Worm (Caenorhabditis elegans): ENCODE results near the gene W07A12.4.

Gene W07A12.4

DNA sequence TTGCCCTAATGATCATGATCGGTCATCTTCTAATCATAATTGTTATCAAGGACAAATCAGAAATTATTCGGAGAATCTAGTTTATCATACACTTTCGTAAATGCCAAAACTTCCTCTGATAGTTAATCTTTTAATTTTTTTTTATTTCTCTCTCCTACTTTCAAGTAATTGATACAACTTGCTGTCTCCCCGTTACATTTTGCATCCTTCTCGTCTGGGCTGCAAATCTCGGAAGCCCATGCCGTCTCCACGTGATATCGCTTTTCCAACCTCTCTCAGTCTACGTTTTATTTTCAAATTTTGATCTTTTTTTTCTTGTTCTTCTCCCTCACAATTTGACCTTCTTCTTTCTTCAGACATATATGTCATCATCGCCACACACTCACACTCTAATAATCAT lies 15.0 kb downstream of the W07A12.4 start, which contains the start of gene rhy-1 (continued):
- no peak for TF ChIP-seq fkh-8 (tag; optimal IDR thresholded peaks at IDR 0.05)
- TF ChIP-seq pqm-1 (tag; optimal IDR thresholded peaks at IDR 0.05) = no peak
- no peak for TF ChIP-seq dpl-1 (GFP tag; optimal IDR thresholded peaks at IDR 0.05)
- TF ChIP-seq rnt-1 (tag; optimal IDR thresholded peaks at IDR 0.05) = no peak
- TF ChIP-seq mdl-1 (tag; optimal IDR thresholded peaks at IDR 0.05) = no peak
- TF ChIP-seq vab-15 (tag; optimal IDR thresholded peaks at IDR 0.05) = no peak
- TF ChIP-seq nhr-47 (tag; optimal IDR thresholded peaks at IDR 0.05) = peak; percentile 21
- no peak for TF ChIP-seq skn-1 (tag; optimal IDR thresholded peaks at IDR 0.05)
- TF ChIP-seq sox-4 (tag; optimal IDR thresholded peaks at IDR 0.05) = no peak
- TF ChIP-seq zag-1 (tag; optimal IDR thresholded peaks at IDR 0.05) = no peak
- peak; percentile 2 for TF ChIP-seq blmp-1 (tag; optimal IDR thresholded peaks at IDR 0.05)
- no peak for TF ChIP-seq nhr-28 (tag; optimal IDR thresholded peaks at IDR 0.05)
- no peak for TF ChIP-seq lin-15B (tag; optimal IDR thresholded peaks at IDR 0.05)
- TF ChIP-seq ama-1 (optimal IDR thresholded peaks at IDR 0.05) = no peak
- peak; percentile 53 for TF ChIP-seq nhr-90 (tag; optimal IDR thresholded peaks at IDR 0.05; ENCODE audit: poor library complexity)
- TF ChIP-seq unc-62 (GFP tag; optimal IDR thresholded peaks at IDR 0.05) = no peak
- no peak for TF ChIP-seq sptf-1 (tag; optimal IDR thresholded peaks at IDR 0.05)
- TF ChIP-seq unc-30 (tag; optimal IDR thresholded peaks at IDR 0.05) = no peak
- TF ChIP-seq mef-2 (tag; optimal IDR thresholded peaks at IDR 0.05) = no peak
- no peak for TF ChIP-seq jun-1 (tag; optimal IDR thresholded peaks at IDR 0.05)
- no peak for TF ChIP-seq lin-39 (tag; optimal IDR thresholded peaks at IDR 0.05)
- TF ChIP-seq ceh-90 (tag; optimal IDR thresholded peaks at IDR 0.05) = no peak
- no peak for TF ChIP-seq sup-37 (GFP tag; optimal IDR thresholded peaks at IDR 0.05)

DNA sequence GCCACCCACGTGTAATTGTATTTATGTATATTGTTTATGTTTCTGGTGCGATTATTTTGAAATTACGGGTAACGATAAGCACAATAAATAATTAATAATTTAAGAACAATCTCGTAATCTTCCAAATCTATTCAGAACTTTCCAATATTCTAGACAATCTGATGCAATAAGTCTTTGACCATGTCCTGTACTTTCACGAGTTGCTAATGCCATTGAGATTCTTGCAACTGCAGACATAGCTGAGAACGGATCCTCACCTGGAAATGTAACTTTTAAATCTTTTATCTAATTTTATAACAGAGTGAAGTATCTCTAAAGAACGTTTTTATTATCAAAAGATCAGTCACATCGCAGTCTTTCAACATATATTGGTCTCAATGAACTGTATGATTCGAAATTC lies 17.3 kb downstream of the W07A12.4 start:
- no peak for TF ChIP-seq lin-15B (tag; optimal IDR thresholded peaks at IDR 0.05)
- TF ChIP-seq dpl-1 (GFP tag; optimal IDR thresholded peaks at IDR 0.05) = no peak
- TF ChIP-seq snu-23 (GFP tag; optimal IDR thresholded peaks at IDR 0.05) = no peak
- TF ChIP-seq nhr-76 (tag; optimal IDR thresholded peaks at IDR 0.05) = no peak
- no peak for TF ChIP-seq ceh-82 (tag; optimal IDR thresholded peaks at IDR 0.05)
- no peak for TF ChIP-seq nhr-12 (tag; optimal IDR thresholded peaks at IDR 0.05)
- TF ChIP-seq nhr-77 (tag; optimal IDR thresholded peaks at IDR 0.05) = no peak
- no peak for TF ChIP-seq nhr-71 (tag; optimal IDR thresholded peaks at IDR 0.05)
- TF ChIP-seq ceh-63 (GFP tag; optimal IDR thresholded peaks at IDR 0.05) = no peak

DNA sequence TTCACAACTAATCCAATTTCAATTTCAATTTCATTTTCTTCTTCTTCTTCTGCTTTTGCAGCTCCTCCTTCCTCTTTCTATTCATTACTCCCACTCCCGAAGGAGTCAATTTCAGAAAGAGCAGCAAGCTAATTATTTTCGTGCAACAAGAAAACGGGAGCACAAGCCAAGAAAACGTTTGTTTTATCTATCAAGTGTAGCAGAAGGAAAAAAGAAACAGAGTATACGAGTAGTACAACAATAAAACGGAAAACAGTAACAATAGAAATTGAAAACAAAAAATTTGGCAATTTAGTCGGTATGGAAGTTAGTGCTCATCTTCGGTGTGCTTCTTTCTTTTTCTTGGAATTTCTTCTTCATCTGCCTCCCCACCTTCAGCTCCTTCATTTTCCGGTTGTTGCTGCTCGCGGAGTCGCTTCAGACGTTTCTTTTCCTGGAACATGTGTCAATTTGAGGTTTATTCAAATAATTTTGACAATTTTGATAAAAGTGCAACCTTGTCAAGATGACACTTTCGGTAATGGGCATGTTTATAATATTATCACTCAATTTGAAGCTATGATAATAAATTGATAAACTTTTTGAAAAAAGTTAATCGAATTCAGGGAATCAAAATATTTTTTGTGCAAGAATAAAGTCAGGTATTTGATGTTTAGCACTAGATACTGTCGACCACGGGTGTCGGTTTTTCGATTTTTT lies 19.9 kb downstream of the W07A12.4 start, which contains the start of gene W07A12.8:
Gene W07A12.8, minus strand, starts transcription at position 51 of the 699 bp plus-strand sequence.
- TF ChIP-seq egl-13 (tag; optimal IDR thresholded peaks at IDR 0.05) = no peak
- TF ChIP-seq F16B12.6 (tag; optimal IDR thresholded peaks at IDR 0.05) = no peak
- TF ChIP-seq unc-86 (tag; optimal IDR thresholded peaks at IDR 0.05) = no peak
- no peak for TF ChIP-seq hpl-2 (GFP tag; optimal IDR thresholded peaks at IDR 0.05)
- TF ChIP-seq hlh-4 (tag; optimal IDR thresholded peaks at IDR 0.05) = no peak
- TF ChIP-seq ceh-63 (GFP tag; optimal IDR thresholded peaks at IDR 0.05) = no peak
- no peak for TF ChIP-seq vab-15 (tag; optimal IDR thresholded peaks at IDR 0.05)
- no peak for TF ChIP-seq lsy-2 (tag; optimal IDR thresholded peaks at IDR 0.05)
- TF ChIP-seq unc-62 (GFP tag; optimal IDR thresholded peaks at IDR 0.05) = no peak
- TF ChIP-seq nhr-90 (tag; optimal IDR thresholded peaks at IDR 0.05; ENCODE audit: poor library complexity) = no peak

DNA sequence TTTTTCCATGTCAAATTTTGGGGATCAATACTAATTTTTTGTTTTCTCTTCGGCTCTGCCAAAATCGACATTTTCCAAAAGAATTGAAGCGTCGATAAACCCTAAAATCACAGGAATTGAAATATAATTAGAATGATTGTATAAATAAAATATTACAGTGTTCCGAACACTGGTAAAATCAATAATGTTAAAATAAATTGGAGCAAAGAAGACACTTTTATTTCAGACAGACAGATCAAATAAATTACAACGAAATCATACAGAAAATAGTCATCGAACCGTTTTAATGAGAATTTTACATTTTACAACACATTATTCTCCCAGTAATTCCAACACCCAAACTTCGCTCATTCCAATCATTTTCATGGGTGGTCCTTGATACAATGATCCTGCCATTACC lies 21.7 kb downstream of the W07A12.4 start, which contains the start of gene T23G7.3:
Gene T23G7.3, minus strand, starts transcription at position 101 of the 400 bp plus-strand sequence.
- no peak for TF ChIP-seq ces-1 (GFP tag; optimal IDR thresholded peaks at IDR 0.05)
- TF ChIP-seq ztf-11 (tag; optimal IDR thresholded peaks at IDR 0.05) = no peak
- no peak for TF ChIP-seq elt-2 (tag; optimal IDR thresholded peaks at IDR 0.05)
- TF ChIP-seq aha-1 (tag; optimal IDR thresholded peaks at IDR 0.05) = no peak
- TF ChIP-seq hlh-17 (GFP tag; optimal IDR thresholded peaks at IDR 0.05; ENCODE audit: borderline replicate concordance) = no peak
- no peak for TF ChIP-seq fkh-10 (GFP tag; optimal IDR thresholded peaks at IDR 0.05)
- no peak for TF ChIP-seq mef-2 (tag; optimal IDR thresholded peaks at IDR 0.05)
- TF ChIP-seq tbx-2 (tag; optimal IDR thresholded peaks at IDR 0.05) = no peak
- TF ChIP-seq nhr-28 (tag; optimal IDR thresholded peaks at IDR 0.05) = no peak
- TF ChIP-seq fkh-4 (tag; optimal IDR thresholded peaks at IDR 0.05; ENCODE audit: borderline replicate concordance) = no peak
- no peak for TF ChIP-seq ceh-8 (GFP tag; optimal IDR thresholded peaks at IDR 0.05)
- no peak for TF ChIP-seq F16B12.6 (tag; optimal IDR thresholded peaks at IDR 0.05)
- TF ChIP-seq pag-3 (tag; optimal IDR thresholded peaks at IDR 0.05; ENCODE audit: borderline replicate concordance, insufficient read depth) = no peak
- no peak for TF ChIP-seq dpl-1 (GFP tag; optimal IDR thresholded peaks at IDR 0.05)
- TF ChIP-seq irx-1 (tag; optimal IDR thresholded peaks at IDR 0.05) = no peak
- TF ChIP-seq fos-1 (tag; optimal IDR thresholded peaks at IDR 0.05) = no peak
- no peak for TF ChIP-seq ceh-82 (tag; optimal IDR thresholded peaks at IDR 0.05)
- TF ChIP-seq nhr-76 (tag; optimal IDR thresholded peaks at IDR 0.05) = no peak

Measured in whole organism, L1 larva.